Worm (Caenorhabditis elegans) whole organism, midembryonic: ENCODE measurements around the gene sru-22.

Experiments
- flt-1 ChIP-seq: fragments of 200-800 bp; sonication (Bioruptor generic); IDR thresholded peaks from 2 replicates; pipeline ENCODE4 v1.3.6; 2022; ENCODE audit warnings: missing genetic modification characterization, missing compliant biosample characterization
- klf-2 ChIP-seq: fragments of 200-800 bp; sonication (Bioruptor generic); conservative IDR thresholded peaks from 2 replicates; pipeline ENCODE4 v1.3.6; 2022; ENCODE audit warnings: missing genetic modification reagents, missing genetic modification characterization, missing compliant biosample characterization
- ref-1 ChIP-seq: fragments of 200-800 bp; sonication (Bioruptor generic); conservative IDR thresholded peaks from 2 replicates; pipeline ENCODE4 v1.3.6; 2022; ENCODE audit warnings: missing genetic modification reagents, missing genetic modification characterization, missing compliant biosample characterization
- tab-1 ChIP-seq: fragments of 200-800 bp; sonication (Bioruptor generic); IDR thresholded peaks from 2 replicates; pipeline ENCODE4 v1.3.6; 2022; ENCODE audit warnings: missing genetic modification characterization, missing compliant biosample characterization
- ztf-23 ChIP-seq: fragments of 200-800 bp; sonication (Bioruptor generic); IDR thresholded peaks from 2 replicates; pipeline ENCODE4 v1.3.6; 2022; ENCODE audit warnings: missing genetic modification reagents, missing genetic modification characterization, missing compliant biosample characterization
- ztf-29 ChIP-seq: fragments of 200-800 bp; sonication (Bioruptor generic); IDR thresholded peaks from 2 replicates; pipeline ENCODE4 v1.3.6; 2022; ENCODE audit warnings: missing genetic modification reagents, missing genetic modification characterization, missing compliant biosample characterization

DNA sequence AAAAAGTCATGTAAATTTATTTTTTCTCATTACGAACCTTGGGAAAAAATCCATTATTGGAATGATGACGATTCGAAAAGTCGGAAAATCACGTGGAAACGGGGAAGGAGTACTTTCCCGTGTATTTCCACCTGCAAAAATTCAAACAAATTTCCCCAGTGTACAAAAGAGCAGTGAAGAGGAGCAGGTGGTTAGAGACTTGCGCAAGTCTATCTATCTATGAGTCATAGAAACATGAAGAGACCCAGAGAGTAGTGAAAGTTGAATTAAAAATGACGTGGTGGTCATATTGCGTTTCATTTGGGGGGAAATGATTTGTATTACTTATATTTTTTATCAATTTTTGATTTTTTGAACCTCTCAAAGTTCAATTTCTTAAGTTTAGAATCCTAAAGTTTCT lies 25.7 kb upstream of the sru-22 start, which contains the start of gene nhr-50:
- TF ChIP-seq ztf-29 = no peak
- TF ChIP-seq ref-1 (GFP tag; lab: Robert Waterston, UW) = no peak
- no peak for TF ChIP-seq klf-2 (GFP tag; lab: Robert Waterston, UW)
- no peak for TF ChIP-seq flt-1 (GFP tag; lab: Robert Waterston, UW)
- TF ChIP-seq ztf-23 = no peak
- TF ChIP-seq tab-1 (GFP tag; lab: Robert Waterston, UW) = no peak
